Worm (Caenorhabditis elegans): Measurements from ENCODE around the gene twk-28.

DNA sequence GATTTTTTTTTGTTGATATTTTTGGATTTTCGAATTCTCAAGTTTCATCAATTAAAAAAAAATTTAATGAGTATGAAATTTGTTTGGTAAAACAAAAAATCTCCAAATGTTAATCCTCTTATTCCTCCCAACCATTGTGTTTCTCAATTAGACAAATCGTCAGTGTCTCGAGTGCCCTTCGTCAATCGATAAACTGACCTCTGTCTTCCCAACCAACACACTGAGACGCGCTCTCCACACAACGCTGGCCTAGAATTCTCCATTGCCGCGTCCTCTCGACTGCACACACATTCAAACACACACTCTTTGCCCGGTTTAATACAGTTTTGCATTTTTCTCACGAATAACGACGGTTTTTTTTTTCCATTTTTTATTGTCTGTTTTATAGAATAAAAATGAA, 24.4 kb downstream of the twk-28 start, which contains the start of gene taf-11.1:
- TF ChIP-seq ama-1 (optimal IDR thresholded peaks at IDR 0.05) (no peak), flt-1 (GFP tag; IDR thresholded peaks at IDR 0.05) (no peak), hmbx-1 (tag; optimal IDR thresholded peaks at IDR 0.05) (no peak), hmg-4 (GFP tag; optimal IDR thresholded peaks at IDR 0.05) (no peak), ets-7 (tag; optimal IDR thresholded peaks at IDR 0.05) (no peak), aly-1 (tag; optimal IDR thresholded peaks at IDR 0.05) (no peak)
